Fruit fly (Drosophila melanogaster): ENCODE data around the gene Plzf.

Gene Plzf

dm6 chr2L:12027435-12027834 lies 21.3 kb downstream of the Plzf start, which contains the start of gene dmGlut:
Gene dmGlut (plus strand): TSS chr2L:12027438.
- no peak for TF ChIP-seq CG8301 (tag; optimal IDR thresholded peaks at IDR 0.05)
- no peak for TF ChIP-seq Ets98B (GFP tag; IDR thresholded peaks at IDR 0.05)
- no peak for TF ChIP-seq CG10348 (GFP tag; IDR thresholded peaks at IDR 0.05)
- no peak for TF ChIP-seq gl (tag; optimal IDR thresholded peaks at IDR 0.05)
- TF ChIP-seq CG8159 (tag; optimal IDR thresholded peaks at IDR 0.05): no peak

DNA sequence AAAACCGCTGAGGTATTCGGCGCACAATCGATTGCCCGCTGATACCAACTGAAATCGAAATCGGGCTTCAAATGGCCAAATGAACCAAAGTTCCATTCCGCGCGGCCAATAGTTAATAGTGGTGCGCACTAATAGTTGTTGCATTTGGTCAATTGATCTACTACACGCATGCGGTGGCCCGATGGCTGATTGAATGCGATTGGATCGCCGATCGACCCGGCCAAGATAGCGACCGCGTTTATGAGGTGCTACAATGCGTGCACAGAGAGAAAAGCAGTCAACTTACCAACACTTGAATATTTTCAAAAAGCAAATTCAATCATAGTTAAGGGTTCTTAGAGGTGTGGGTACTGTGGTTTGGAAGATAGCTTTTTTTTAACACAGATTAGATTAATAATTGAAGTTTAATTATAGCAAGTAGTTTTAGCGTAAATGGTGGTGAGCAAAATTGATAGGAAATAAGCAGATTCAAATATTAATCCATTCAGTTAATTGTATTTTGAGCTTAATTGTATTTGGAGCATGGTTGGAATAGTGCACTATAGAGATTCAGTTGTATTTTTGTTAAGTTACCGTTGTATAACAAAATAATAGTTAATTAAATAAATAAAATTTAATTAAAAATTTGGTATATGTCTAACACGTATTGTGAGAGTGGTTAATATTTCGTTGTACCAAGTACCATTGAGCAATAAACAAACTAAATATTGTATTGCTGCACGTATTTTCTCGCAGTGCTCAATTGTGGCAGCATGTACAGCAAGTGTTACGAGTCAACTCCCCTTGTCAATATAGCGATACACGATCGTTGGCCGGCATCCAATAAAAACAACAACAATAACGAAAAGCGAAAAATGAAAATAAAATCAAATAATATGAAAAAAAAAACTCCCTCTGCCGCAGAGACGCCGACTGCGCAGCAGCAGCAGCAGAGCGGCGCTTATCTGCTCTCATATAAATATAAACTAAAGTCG lies 22.0 kb downstream of the Plzf start:
- TF ChIP-seq CG8301 (tag; optimal IDR thresholded peaks at IDR 0.05) (peak; percentile 48), CG12605 (GFP tag; IDR thresholded peaks at IDR 0.05) (peak; percentile 94), CG14655 (GFP tag; optimal IDR thresholded peaks at IDR 0.05) (peak; percentile 79), CG10348 (GFP tag; IDR thresholded peaks at IDR 0.05) (no peak), Snoo (tag; optimal IDR thresholded peaks at IDR 0.05) (peak; percentile 58), CG15710 (tag; optimal IDR thresholded peaks at IDR 0.05) (peak; percentile 70), fd96Ca (GFP tag; IDR thresholded peaks at IDR 0.05) (peak; percentile 87), Ets98B (GFP tag; IDR thresholded peaks at IDR 0.05) (peak; percentile 77), EcR (GFP tag; optimal IDR thresholded peaks at IDR 0.05) (peak; percentile 64), D1 (tag; optimal IDR thresholded peaks at IDR 0.05) (no peak), Pif1B (GFP tag; optimal IDR thresholded peaks at IDR 0.05) (peak; percentile 77), CG9948 (tag; optimal IDR thresholded peaks at IDR 0.05) (peak; percentile 51), gl (tag; optimal IDR thresholded peaks at IDR 0.05) (peak; percentile 93), CG4496 (GFP tag; IDR thresholded peaks at IDR 0.05) (peak; percentile 88), rn (GFP tag; IDR thresholded peaks at IDR 0.05) (peak; percentile 60), CG34367 (tag; optimal IDR thresholded peaks at IDR 0.05) (peak; percentile 50), Pif1A (GFP tag; optimal IDR thresholded peaks at IDR 0.05) (peak; percentile 63), CG32121 (GFP tag; IDR thresholded peaks at IDR 0.05) (peak; percentile 82), CG8159 (tag; optimal IDR thresholded peaks at IDR 0.05) (peak; percentile 79), CG13204 (GFP tag; optimal IDR thresholded peaks at IDR 0.05) (peak; percentile 65), CG17806 (tag; optimal IDR thresholded peaks at IDR 0.05) (peak; percentile 61)

DNA sequence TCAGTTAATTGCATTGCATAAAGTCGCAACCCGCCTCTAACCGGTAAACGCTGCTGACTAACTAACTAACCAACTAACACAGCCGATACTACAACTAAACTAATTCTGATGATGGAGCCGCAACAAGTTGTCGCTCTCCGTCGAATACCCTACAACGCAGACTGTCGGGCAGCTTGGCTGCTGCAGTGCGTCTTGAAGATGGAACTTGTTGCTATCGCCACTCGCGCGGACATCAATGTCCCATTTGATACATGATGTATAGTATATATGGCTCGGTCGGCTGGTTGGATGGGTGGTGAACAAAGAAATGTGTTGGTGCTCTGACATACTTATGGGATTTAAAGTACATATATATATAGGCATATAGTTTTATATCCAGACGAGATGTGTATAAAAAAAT lies 23.2 kb downstream of the Plzf start:
- TF ChIP-seq CG8159 (tag; optimal IDR thresholded peaks at IDR 0.05) (peak; percentile 5), Ets98B (GFP tag; IDR thresholded peaks at IDR 0.05) (peak; percentile 67), CG17806 (tag; optimal IDR thresholded peaks at IDR 0.05) (no peak), Pif1A (GFP tag; optimal IDR thresholded peaks at IDR 0.05) (no peak), CG4496 (GFP tag; IDR thresholded peaks at IDR 0.05) (peak; percentile 80), CG13204 (GFP tag; optimal IDR thresholded peaks at IDR 0.05) (peak; percentile 24), fd96Ca (GFP tag; IDR thresholded peaks at IDR 0.05) (peak; percentile 53; the same call in 1 of the 3 replicates), CG14655 (GFP tag; optimal IDR thresholded peaks at IDR 0.05) (no peak), CG15710 (tag; optimal IDR thresholded peaks at IDR 0.05) (peak; percentile 5), CG12605 (GFP tag; IDR thresholded peaks at IDR 0.05) (no peak), D1 (tag; optimal IDR thresholded peaks at IDR 0.05) (no peak), rn (GFP tag; IDR thresholded peaks at IDR 0.05) (no peak), CG32121 (GFP tag; IDR thresholded peaks at IDR 0.05) (peak; percentile 41; the same call in 1 of the 2 replicates), EcR (GFP tag; optimal IDR thresholded peaks at IDR 0.05) (peak; percentile 66), CG10348 (GFP tag; IDR thresholded peaks at IDR 0.05) (0 out of 2 replicates have a peak, but pooled peaks have one; percentile 7), CG9948 (tag; optimal IDR thresholded peaks at IDR 0.05) (no peak), CG8301 (tag; optimal IDR thresholded peaks at IDR 0.05) (peak; percentile 29), CG34367 (tag; optimal IDR thresholded peaks at IDR 0.05) (no peak), gl (tag; optimal IDR thresholded peaks at IDR 0.05) (no peak)

- TF ChIP-seq gl (tag; optimal IDR thresholded peaks at IDR 0.05) (no peak), CG12605 (GFP tag; IDR thresholded peaks at IDR 0.05) (no peak), Snoo (tag; optimal IDR thresholded peaks at IDR 0.05) (no peak), CG10348 (GFP tag; IDR thresholded peaks at IDR 0.05) (no peak), Ets98B (GFP tag; IDR thresholded peaks at IDR 0.05) (no peak), CG17806 (tag; optimal IDR thresholded peaks at IDR 0.05) (no peak), CG13204 (GFP tag; optimal IDR thresholded peaks at IDR 0.05) (no peak)
Measured at dm6 chr2L:12024104-12024503, 24.6 kb downstream of the Plzf start.

DNA sequence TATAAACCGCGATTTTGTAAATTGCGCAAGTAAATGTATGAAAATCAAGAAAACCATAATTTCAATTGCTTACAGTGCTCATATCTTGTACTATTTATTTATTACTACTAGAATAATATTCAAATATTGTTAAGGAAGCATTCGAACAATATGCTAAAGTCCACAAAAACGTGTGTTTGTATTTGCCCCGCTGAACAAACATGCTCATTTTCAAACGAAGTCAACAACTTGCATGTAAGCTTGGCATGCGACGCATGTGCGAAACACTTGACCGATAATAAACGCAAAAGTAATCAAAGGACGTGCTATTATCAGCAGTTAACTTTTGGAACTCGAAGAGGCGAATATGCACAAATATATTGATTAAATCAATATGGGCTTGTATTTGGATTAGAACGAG lies 27.5 kb downstream of the Plzf start:
- TF ChIP-seq CG13204 (GFP tag; optimal IDR thresholded peaks at IDR 0.05) (no peak), Pif1B (GFP tag; optimal IDR thresholded peaks at IDR 0.05) (no peak)

DNA sequence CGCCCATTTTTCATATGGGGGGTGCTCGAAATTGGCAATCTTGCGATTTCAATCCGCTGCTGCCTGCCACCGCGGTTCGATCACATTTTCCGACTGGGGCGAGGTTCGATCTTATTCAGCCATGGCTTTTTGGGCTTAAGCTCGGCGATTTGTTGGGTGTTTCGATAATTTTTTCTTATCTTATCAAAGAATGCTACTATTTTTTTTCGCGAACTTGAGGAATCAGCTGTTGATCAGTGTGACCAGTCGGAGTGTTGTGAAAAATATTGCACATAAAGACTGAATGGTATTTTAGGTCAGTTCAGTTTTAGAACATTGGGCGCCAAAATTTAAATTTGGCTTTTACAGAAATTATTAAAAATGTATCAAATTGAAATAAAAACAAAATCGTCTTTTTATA lies 28.0 kb downstream of the Plzf start, which contains the start of gene Wdr81:
Gene Wdr81, minus strand, starts transcription at position 226 of the 400 bp plus-strand sequence.
- TF ChIP-seq CG8301 (tag; optimal IDR thresholded peaks at IDR 0.05): no peak
- TF ChIP-seq gl (tag; optimal IDR thresholded peaks at IDR 0.05): no peak
- no peak for TF ChIP-seq CG9948 (tag; optimal IDR thresholded peaks at IDR 0.05)
- TF ChIP-seq CG10348 (GFP tag; IDR thresholded peaks at IDR 0.05): no peak
- no peak for TF ChIP-seq EcR (GFP tag; optimal IDR thresholded peaks at IDR 0.05)
- no peak for TF ChIP-seq CG13204 (GFP tag; optimal IDR thresholded peaks at IDR 0.05)
- no peak for TF ChIP-seq CG32121 (GFP tag; IDR thresholded peaks at IDR 0.05)
- TF ChIP-seq Pif1B (GFP tag; optimal IDR thresholded peaks at IDR 0.05): no peak
- TF ChIP-seq CG15710 (tag; optimal IDR thresholded peaks at IDR 0.05): no peak
- no peak for TF ChIP-seq rn (GFP tag; IDR thresholded peaks at IDR 0.05)
- TF ChIP-seq Ets98B (GFP tag; IDR thresholded peaks at IDR 0.05): no peak
- no peak for TF ChIP-seq Snoo (tag; optimal IDR thresholded peaks at IDR 0.05)
- TF ChIP-seq fd96Ca (GFP tag; IDR thresholded peaks at IDR 0.05): no peak

All from whole organism, pupa.